Worm (Caenorhabditis elegans): Measurements from ENCODE around the gene fbxc-54.
A peak's percentile ranks its signal among the peaks of the same experiment; 100 is the strongest.

Gene fbxc-54

DNA sequence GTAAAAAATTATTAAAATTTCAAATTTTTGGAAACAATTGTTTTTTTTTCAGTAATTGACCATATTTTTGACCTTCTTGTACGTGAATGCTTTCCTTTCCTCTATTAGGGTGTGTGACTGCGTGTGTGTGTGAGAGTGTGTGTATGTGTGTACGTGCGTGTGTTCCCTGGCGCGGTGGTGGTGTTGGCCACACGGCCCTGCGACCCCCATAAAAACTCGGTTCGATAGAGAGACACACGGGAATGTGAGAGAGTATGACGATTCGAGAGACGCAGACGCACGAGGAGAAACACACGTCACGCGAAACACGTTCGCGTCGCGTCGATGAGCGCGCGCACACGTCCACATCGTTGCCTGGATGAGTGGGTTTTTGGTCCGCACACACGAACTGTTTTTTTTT, 12.7 kb upstream of the fbxc-54 start (continued):
- TF ChIP-seq aha-1 (tag; optimal IDR thresholded peaks at IDR 0.05) = no peak
- peak; percentile 17 for TF ChIP-seq fos-1 (tag; optimal IDR thresholded peaks at IDR 0.05)
- no peak for TF ChIP-seq efl-3 (GFP tag; optimal IDR thresholded peaks at IDR 0.05)
- TF ChIP-seq dsc-1 (tag; optimal IDR thresholded peaks at IDR 0.05) = peak; percentile 54
- peak; percentile 71 for TF ChIP-seq nhr-20 (tag; optimal IDR thresholded peaks at IDR 0.05)
- TF ChIP-seq ceh-82 (tag; optimal IDR thresholded peaks at IDR 0.05) = peak in 2 of 3 experiments; percentile 52 to 65
- TF ChIP-seq lin-13 (GFP tag; optimal IDR thresholded peaks at IDR 0.05) = peak; percentile 32
- peak; percentile 51 for TF ChIP-seq isw-1 (GFP tag; IDR thresholded peaks at IDR 0.05)
- TF ChIP-seq unc-130 (tag; optimal IDR thresholded peaks at IDR 0.05) = no peak
- peak; percentile 44 for TF ChIP-seq F16B12.6 (tag; optimal IDR thresholded peaks at IDR 0.05)
- TF ChIP-seq dpl-1 (GFP tag; optimal IDR thresholded peaks at IDR 0.05) = peak; percentile 48 to 63 (median 53)
- TF ChIP-seq blmp-1 (tag; optimal IDR thresholded peaks at IDR 0.05) = peak; percentile 56
- TF ChIP-seq nhr-47 (tag; optimal IDR thresholded peaks at IDR 0.05) = peak; percentile 75
- peak; percentile 52 for TF ChIP-seq C16A3.4 (tag; optimal IDR thresholded peaks at IDR 0.05)
- TF ChIP-seq hlh-4 (tag; optimal IDR thresholded peaks at IDR 0.05) = no peak
- no peak for TF ChIP-seq nhr-28 (tag; optimal IDR thresholded peaks at IDR 0.05)
- no peak for TF ChIP-seq sox-4 (tag; optimal IDR thresholded peaks at IDR 0.05)
- peak; percentile 78 for TF ChIP-seq nhr-85 (tag)

DNA sequence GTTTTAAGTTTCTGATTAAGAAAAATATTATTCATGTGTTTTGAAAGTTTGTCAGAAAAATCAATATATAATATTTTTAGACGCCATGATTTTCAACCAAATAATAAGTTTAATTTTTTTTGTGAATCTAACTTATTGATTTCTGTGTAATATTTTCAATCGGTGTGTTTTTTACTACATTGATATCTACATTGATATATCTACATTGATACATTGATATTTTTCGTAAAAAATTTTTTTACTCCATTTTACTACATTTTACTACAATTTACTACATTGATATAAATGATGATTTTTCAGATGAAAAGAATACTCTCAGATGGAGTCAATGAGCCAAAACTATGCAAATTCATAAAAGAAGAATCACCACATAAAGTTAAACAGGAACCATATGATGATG, 12.3 kb upstream of the fbxc-54 start, which contains the start of gene gmeb-1:
TSS of gene gmeb-1 (plus strand) at position 301 of the 400 bp plus-strand sequence.
- no peak for TF ChIP-seq sox-4 (tag; optimal IDR thresholded peaks at IDR 0.05)
- TF ChIP-seq hlh-4 (tag; optimal IDR thresholded peaks at IDR 0.05) = no peak
- no peak for TF ChIP-seq mab-9 (GFP tag; IDR thresholded peaks at IDR 0.05)
- no peak for TF ChIP-seq mdl-1 (tag; optimal IDR thresholded peaks at IDR 0.05)
- TF ChIP-seq fkh-4 (tag; optimal IDR thresholded peaks at IDR 0.05; ENCODE audit: borderline replicate concordance) = no peak
- TF ChIP-seq unc-86 (tag; optimal IDR thresholded peaks at IDR 0.05) = no peak
- TF ChIP-seq nhr-76 (tag; optimal IDR thresholded peaks at IDR 0.05) = no peak

DNA sequence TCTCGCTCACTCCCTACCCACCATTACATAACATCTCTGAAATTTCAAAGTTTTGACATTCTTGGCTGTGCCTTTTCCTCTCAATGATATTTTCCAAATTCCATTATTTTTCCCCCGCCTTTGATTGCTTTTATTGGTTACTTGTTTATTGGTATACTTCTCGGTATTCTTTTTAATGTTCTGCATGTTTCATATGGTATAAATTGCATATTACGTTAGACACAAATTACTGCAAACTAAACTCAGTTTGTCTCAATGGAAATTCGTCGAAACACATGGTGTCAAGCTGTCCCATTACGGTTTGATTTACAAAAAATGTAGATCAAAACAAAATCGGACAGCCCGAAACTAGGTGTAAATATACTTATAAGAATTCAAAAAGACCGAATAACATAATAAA, 9.6 kb upstream of the fbxc-54 start:
- no peak for TF ChIP-seq ztf-11 (tag; optimal IDR thresholded peaks at IDR 0.05)
- no peak for TF ChIP-seq efl-1 (optimal IDR thresholded peaks at IDR 0.05)
- TF ChIP-seq efl-1 (GFP tag; optimal IDR thresholded peaks at IDR 0.05 in 1 of 2) = peak in 1 of 2 experiments; percentile 80
- peak; percentile 59 for TF ChIP-seq nhr-85 (tag)

DNA sequence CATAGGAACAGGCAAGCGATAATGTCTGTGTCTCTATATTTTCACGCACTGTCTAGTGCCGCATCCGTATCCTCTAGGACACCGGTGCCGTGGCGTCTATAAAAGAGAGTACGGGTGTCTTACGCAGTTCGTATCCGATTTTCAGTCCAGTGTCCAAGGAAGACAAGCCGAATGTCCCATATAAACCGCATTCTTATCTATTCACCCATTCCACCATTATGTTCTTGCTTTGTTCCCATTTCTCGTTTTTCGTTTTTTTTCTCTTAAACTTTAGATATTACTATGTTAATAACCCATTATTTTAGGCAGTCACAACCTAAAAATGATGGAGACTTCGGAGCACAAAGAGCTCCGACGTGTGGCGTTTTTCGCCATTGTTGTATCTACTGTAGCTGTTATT, 8.5 kb upstream of the fbxc-54 start, which contains the start of gene sqt-2:
TSS of gene sqt-2 (plus strand) at position 301 of the 400 bp plus-strand sequence.
- TF ChIP-seq nhr-85 (tag) (peak; percentile 59), blmp-1 (tag; optimal IDR thresholded peaks at IDR 0.05) (peak; percentile 38), nhr-11 (tag; optimal IDR thresholded peaks at IDR 0.05) (no peak)

DNA sequence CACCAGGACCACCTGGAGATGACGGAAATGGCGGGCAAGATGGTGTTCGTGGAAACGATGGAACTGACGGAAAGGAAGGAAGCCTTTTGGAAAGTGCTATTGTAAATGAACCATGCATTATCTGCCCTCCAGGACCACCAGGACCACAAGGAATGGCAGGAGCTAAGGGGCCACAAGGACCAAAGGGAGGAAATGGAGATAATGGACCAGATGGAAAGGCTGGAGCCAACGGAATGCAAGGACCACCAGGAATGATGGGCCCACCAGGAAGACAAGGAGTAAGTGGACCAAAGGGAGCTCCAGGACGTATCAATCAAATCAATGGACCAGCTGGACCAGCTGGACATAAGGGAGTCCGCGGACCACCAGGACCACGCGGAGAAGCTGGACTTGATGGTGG, 7.8 kb upstream of the fbxc-54 start:
- TF ChIP-seq alr-1 (tag; optimal IDR thresholded peaks at IDR 0.05; ENCODE audit: borderline replicate concordance) (no peak), mab-9 (GFP tag; IDR thresholded peaks at IDR 0.05) (0 out of 2 replicates have a peak, but pooled peaks have one; percentile 17)

DNA sequence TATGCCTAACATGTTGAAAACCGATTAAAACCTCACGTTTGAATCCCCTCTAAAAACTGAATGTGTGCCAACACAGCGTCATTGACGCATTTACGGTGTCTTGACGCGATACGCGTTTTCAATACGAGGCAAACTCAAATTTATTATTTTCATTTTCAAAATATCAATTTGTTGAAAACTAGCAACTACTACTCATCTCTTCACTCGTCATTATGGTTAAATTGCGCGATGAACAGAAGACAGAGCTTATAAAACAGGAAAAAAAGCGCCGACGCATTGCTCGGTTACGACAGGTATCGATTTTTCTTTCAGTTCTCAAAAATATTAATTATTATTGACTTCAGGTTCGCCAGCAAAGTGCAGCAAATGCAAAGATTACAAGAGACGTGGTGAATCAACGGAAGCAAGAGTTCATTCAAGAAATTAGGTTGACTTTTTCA, 6.9 kb upstream of the fbxc-54 start, which contains the start of gene enee-1:
TSS of gene enee-1 (plus strand) at position 108 of the 440 bp plus-strand sequence.
- peak; percentile 72 for TF ChIP-seq zag-1 (tag; optimal IDR thresholded peaks at IDR 0.05)
- peak; percentile 86 for TF ChIP-seq skn-1 (tag; optimal IDR thresholded peaks at IDR 0.05)
- TF ChIP-seq aha-1 (tag; optimal IDR thresholded peaks at IDR 0.05) = peak; percentile 61
- peak; percentile 86 for TF ChIP-seq swsn-7 (tag; optimal IDR thresholded peaks at IDR 0.05)
- peak; percentile 72 for TF ChIP-seq nhr-90 (tag; optimal IDR thresholded peaks at IDR 0.05; ENCODE audit: poor library complexity)
- peak; percentile 40 for TF ChIP-seq nhr-76 (tag; optimal IDR thresholded peaks at IDR 0.05)
- TF ChIP-seq isw-1 (GFP tag; IDR thresholded peaks at IDR 0.05) = peak; percentile 86
- TF ChIP-seq snpc-4 (tag; optimal IDR thresholded peaks at IDR 0.05) = peak; percentile 61
- TF ChIP-seq ceh-88 (GFP tag; IDR thresholded peaks at IDR 0.05) = peak; percentile 72
- TF ChIP-seq dsc-1 (tag; optimal IDR thresholded peaks at IDR 0.05) = peak; percentile 88
- peak; percentile 80 for TF ChIP-seq nhr-77 (tag; optimal IDR thresholded peaks at IDR 0.05)
- TF ChIP-seq pag-3 (tag; optimal IDR thresholded peaks at IDR 0.05; ENCODE audit: borderline replicate concordance, insufficient read depth) = no peak
- peak; percentile 71 for TF ChIP-seq egl-13 (tag; optimal IDR thresholded peaks at IDR 0.05)
- TF ChIP-seq mdl-1 (tag; optimal IDR thresholded peaks at IDR 0.05) = peak in 1 of 2 experiments; percentile 80
- TF ChIP-seq lin-13 (GFP tag; optimal IDR thresholded peaks at IDR 0.05) = peak; percentile 90
- TF ChIP-seq sox-4 (tag; optimal IDR thresholded peaks at IDR 0.05) = peak; percentile 43
- TF ChIP-seq efl-3 (GFP tag; optimal IDR thresholded peaks at IDR 0.05) = no peak
- peak; percentile 56 for TF ChIP-seq nhr-11 (tag; optimal IDR thresholded peaks at IDR 0.05)
- peak; percentile 91 for TF ChIP-seq snu-23 (GFP tag; optimal IDR thresholded peaks at IDR 0.05)
- peak; percentile 91 for TF ChIP-seq C16A3.4 (tag; optimal IDR thresholded peaks at IDR 0.05)
- peak; percentile 45 for TF ChIP-seq elt-2 (tag; optimal IDR thresholded peaks at IDR 0.05)
- TF ChIP-seq lin-35 (GFP tag; optimal IDR thresholded peaks at IDR 0.05) = peak; percentile 98 to 100
- peak; percentile 94 for TF ChIP-seq ama-1 (optimal IDR thresholded peaks at IDR 0.05)
- peak; percentile 90 for TF ChIP-seq mep-1 (tag; optimal IDR thresholded peaks at IDR 0.05)
